Fruit fly (Drosophila melanogaster): ENCODE data around the gene CSN8.

Gene CSN8

dm6 chr2L:8362273-8362954 lies 2.2 kb upstream of the CSN8 start, which contains the start of gene CG7627 (continued):
- TF ChIP-seq eyg (GFP tag; optimal IDR thresholded peaks at IDR 0.05), result peak; percentile 50
- TF ChIP-seq zfh2 (GFP tag; optimal IDR thresholded peaks at IDR 0.05), result peak; percentile 74
- TF ChIP-seq gt (GFP tag; IDR thresholded peaks at IDR 0.05), result no peak
- no peak for TF ChIP-seq CG4282 (GFP tag; optimal IDR thresholded peaks at IDR 0.05)
- TF ChIP-seq CG30403 (GFP tag; optimal IDR thresholded peaks at IDR 0.05), result peak; percentile 83
- TF ChIP-seq NfI (GFP tag; optimal IDR thresholded peaks at IDR 0.05), result peak; percentile 52
- TF ChIP-seq schlank (tag; optimal IDR thresholded peaks at IDR 0.05), result peak; percentile 64
- TF ChIP-seq Rx (GFP tag; IDR thresholded peaks at IDR 0.05), result peak; percentile 60
- TF ChIP-seq CG12942 (GFP tag; optimal IDR thresholded peaks at IDR 0.05), result peak; percentile 37
- peak; percentile 75 for TF ChIP-seq al (GFP tag; IDR thresholded peaks at IDR 0.05)
- TF ChIP-seq grn (GFP tag; optimal IDR thresholded peaks at IDR 0.05), result peak; percentile 3
- peak; percentile 65 for TF ChIP-seq Dek (tag; optimal IDR thresholded peaks at IDR 0.05)
- peak; percentile 47 for TF ChIP-seq Max (GFP tag; optimal IDR thresholded peaks at IDR 0.05)
- peak; percentile 66 for TF ChIP-seq Asciz (GFP tag; optimal IDR thresholded peaks at IDR 0.05)
- peak; percentile 73 for TF ChIP-seq caup (GFP tag; optimal IDR thresholded peaks at IDR 0.05; ENCODE audit: severe bottlenecking)
- peak; percentile 70 for TF ChIP-seq unpg (GFP tag; optimal IDR thresholded peaks at IDR 0.05)
- TF ChIP-seq CG8765 (GFP tag; IDR thresholded peaks at IDR 0.05), result no peak
- peak; percentile 87 for TF ChIP-seq CG7786 (GFP tag; optimal IDR thresholded peaks at IDR 0.05)
- TF ChIP-seq cato (GFP tag; optimal IDR thresholded peaks at IDR 0.05; ENCODE audit: borderline replicate concordance), result no peak
- 0 out of 2 replicates have a peak, but pooled peaks have one; percentile 23 for TF ChIP-seq CG4360 (GFP tag; IDR thresholded peaks at IDR 0.05)
- peak; percentile 86 for TF ChIP-seq Fer1 (GFP tag; optimal IDR thresholded peaks at IDR 0.05)
- TF ChIP-seq nerfin-1 (tag; optimal IDR thresholded peaks at IDR 0.05), result peak; percentile 17
- TF ChIP-seq da (GFP tag; optimal IDR thresholded peaks at IDR 0.05), result peak; percentile 19
- TF ChIP-seq CG7987 (GFP tag; optimal IDR thresholded peaks at IDR 0.05), result peak; percentile 38
- TF ChIP-seq salm (tag; optimal IDR thresholded peaks at IDR 0.05), result no peak
- TF ChIP-seq Doc3 (GFP tag; IDR thresholded peaks at IDR 0.05; ENCODE audit: partially characterized antibody), result no peak
- peak; percentile 55 for TF ChIP-seq CG8388 (GFP tag; optimal IDR thresholded peaks at IDR 0.05)
- TF ChIP-seq mld (GFP tag; IDR thresholded peaks at IDR 0.05; ENCODE audit: partially characterized antibody), result no peak
- TF ChIP-seq cwo (GFP tag; optimal IDR thresholded peaks at IDR 0.05), result peak; percentile 83
- TF ChIP-seq crp (GFP tag; optimal IDR thresholded peaks at IDR 0.05), result peak in 1 of 2 experiments; percentile 7
- no peak for TF ChIP-seq mirr (GFP tag; optimal IDR thresholded peaks at IDR 0.05)
- TF ChIP-seq CG9215 (GFP tag; IDR thresholded peaks at IDR 0.05), result peak; percentile 69
- no peak for TF ChIP-seq Gsc (GFP tag; IDR thresholded peaks at IDR 0.05)
- TF ChIP-seq CG4854 (GFP tag; optimal IDR thresholded peaks at IDR 0.05), result peak; percentile 19
- no peak for TF ChIP-seq CG6791 (GFP tag; IDR thresholded peaks at IDR 0.05; ENCODE audit: partially characterized antibody)
- peak; percentile 81 for TF ChIP-seq CG17361 (GFP tag; IDR thresholded peaks at IDR 0.05)
- peak; percentile 69 for TF ChIP-seq Taf1 (GFP tag; IDR thresholded peaks at IDR 0.05)
- TF ChIP-seq btn (GFP tag; optimal IDR thresholded peaks at IDR 0.05), result peak; percentile 19
- TF ChIP-seq br (optimal IDR thresholded peaks at IDR 0.05), result no peak
- peak; percentile 56 for TF ChIP-seq Sox102F (GFP tag; optimal IDR thresholded peaks at IDR 0.05)
- TF ChIP-seq D19B (GFP tag; optimal IDR thresholded peaks at IDR 0.05), result peak; percentile 64
- peak; percentile 46 for TF ChIP-seq CG1647 (GFP tag; optimal IDR thresholded peaks at IDR 0.05)
- TF ChIP-seq cg (GFP tag; optimal IDR thresholded peaks at IDR 0.05), result no peak
- peak; percentile 81 for TF ChIP-seq ranshi (GFP tag; IDR thresholded peaks at IDR 0.05)
- TF ChIP-seq gcm2 (GFP tag; optimal IDR thresholded peaks at IDR 0.05), result peak; percentile 57
- TF ChIP-seq CG5953 (GFP tag; IDR thresholded peaks at IDR 0.05), result no peak
- peak; percentile 19 for TF ChIP-seq gsb-n (tag; optimal IDR thresholded peaks at IDR 0.05)
- peak; percentile 64 for TF ChIP-seq sob (GFP tag; IDR thresholded peaks at IDR 0.05)
- TF ChIP-seq toy (GFP tag; IDR thresholded peaks at IDR 0.05), result peak; percentile 54; the same call in 1 of the 2 replicates

Measured in whole organism, embryonic.